Worm (Caenorhabditis elegans): ENCODE results near the gene set-16.

Gene set-16

ce11 chrIII:13614751-13615150, 29.0 kb upstream of the set-16 start:
- no peak for TF ChIP-seq hmg-4 (GFP tag; optimal IDR thresholded peaks at IDR 0.05)

DNA sequence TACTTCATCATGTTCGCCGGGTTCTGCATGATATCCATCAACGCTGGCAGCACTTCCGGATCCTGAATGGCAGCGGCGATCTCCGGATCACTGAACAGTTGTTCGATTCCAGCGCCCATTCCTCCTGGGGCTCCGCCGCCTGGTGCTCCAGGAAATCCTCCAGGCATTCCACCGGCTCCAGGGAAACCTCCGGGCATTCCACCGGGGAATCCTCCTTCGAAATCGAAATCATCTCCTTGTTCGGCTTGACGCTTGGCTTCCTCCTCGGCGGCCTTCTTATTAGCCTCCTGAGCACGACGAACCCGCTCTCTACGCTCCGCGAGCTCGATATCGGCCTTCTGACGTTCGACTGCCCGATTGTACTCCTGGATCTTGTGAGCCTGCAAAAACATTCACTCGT, 28.2 kb upstream of the set-16 start:
- TF ChIP-seq tbx-11 (GFP tag; IDR thresholded peaks at IDR 0.05) (no peak), hmg-4 (GFP tag; optimal IDR thresholded peaks at IDR 0.05) (peak; percentile 21)

- TF ChIP-seq scrt-1 (GFP tag; IDR thresholded peaks at IDR 0.05) = no peak
- no peak for TF ChIP-seq F13C5.2 (tag; optimal IDR thresholded peaks at IDR 0.05)
- no peak for TF ChIP-seq tbx-37 (GFP tag; conservative IDR thresholded peaks at IDR 0.05)
- TF ChIP-seq sea-1 (GFP tag; conservative IDR thresholded peaks at IDR 0.05) = no peak
- TF ChIP-seq ceh-36 (tag; optimal IDR thresholded peaks at IDR 0.05) = no peak
- no peak for TF ChIP-seq pes-1 (GFP tag; IDR thresholded peaks at IDR 0.05)
- no peak for TF ChIP-seq B0310.2 (tag; optimal IDR thresholded peaks at IDR 0.05)
- no peak for TF ChIP-seq hmg-4 (GFP tag; optimal IDR thresholded peaks at IDR 0.05)
- no peak for TF ChIP-seq ets-7 (tag; optimal IDR thresholded peaks at IDR 0.05)
- no peak for TF ChIP-seq tra-4 (tag; optimal IDR thresholded peaks at IDR 0.05)
- TF ChIP-seq aly-1 (tag; optimal IDR thresholded peaks at IDR 0.05) = no peak
- no peak for TF ChIP-seq flt-1 (GFP tag; IDR thresholded peaks at IDR 0.05)
- no peak for TF ChIP-seq tbx-11 (GFP tag; IDR thresholded peaks at IDR 0.05)
- no peak for TF ChIP-seq hnd-1 (tag; optimal IDR thresholded peaks at IDR 0.05)
- TF ChIP-seq hmbx-1 (tag; optimal IDR thresholded peaks at IDR 0.05) = no peak
- no peak for TF ChIP-seq ama-1 (optimal IDR thresholded peaks at IDR 0.05)
- no peak for TF ChIP-seq ceh-13 (GFP tag; optimal IDR thresholded peaks at IDR 0.05)
These were observed 26.9 kb upstream of the set-16 start, which contains the start of gene T12D8.9 for ce11 chrIII:13616793-13617192. Gene T12D8.9 (plus strand): TSS chrIII:13617104.

DNA sequence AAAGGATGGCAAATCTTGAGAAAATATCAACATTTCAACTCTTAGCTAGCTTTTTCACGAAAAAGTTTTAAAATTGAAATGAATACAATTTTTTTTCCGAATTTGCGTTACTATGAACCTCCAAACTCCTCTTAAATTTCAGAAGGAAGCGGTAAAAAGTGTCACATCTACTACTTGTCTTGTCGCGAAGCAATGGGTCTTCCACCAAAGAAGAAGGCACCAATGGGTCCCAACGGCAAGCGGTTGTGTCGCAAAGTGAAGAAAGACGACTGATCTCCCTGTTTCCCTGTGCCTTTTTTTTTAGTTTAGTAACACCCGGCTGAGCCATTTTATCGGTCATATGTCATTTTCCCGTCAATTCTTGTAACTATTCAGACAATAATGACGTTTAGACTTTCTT, 22.7 kb upstream of the set-16 start:
- TF ChIP-seq F13C5.2 (tag; optimal IDR thresholded peaks at IDR 0.05) (no peak), flt-1 (GFP tag; IDR thresholded peaks at IDR 0.05) (no peak), tra-4 (tag; optimal IDR thresholded peaks at IDR 0.05) (no peak), B0310.2 (tag; optimal IDR thresholded peaks at IDR 0.05) (no peak), hmbx-1 (tag; optimal IDR thresholded peaks at IDR 0.05) (no peak), scrt-1 (GFP tag; IDR thresholded peaks at IDR 0.05) (no peak), ama-1 (optimal IDR thresholded peaks at IDR 0.05) (no peak), hnd-1 (tag; optimal IDR thresholded peaks at IDR 0.05) (no peak), aly-1 (tag; optimal IDR thresholded peaks at IDR 0.05) (no peak), pes-1 (GFP tag; IDR thresholded peaks at IDR 0.05) (no peak), ceh-36 (tag; optimal IDR thresholded peaks at IDR 0.05) (no peak), sea-1 (GFP tag; conservative IDR thresholded peaks at IDR 0.05) (no peak), tbx-37 (GFP tag; conservative IDR thresholded peaks at IDR 0.05) (no peak), ets-7 (tag; optimal IDR thresholded peaks at IDR 0.05) (no peak), tbx-11 (GFP tag; IDR thresholded peaks at IDR 0.05) (no peak), ceh-13 (GFP tag; optimal IDR thresholded peaks at IDR 0.05) (no peak)

ce11 chrIII:13621717-13622116, 22.0 kb upstream of the set-16 start:
- TF ChIP-seq hnd-1 (tag; optimal IDR thresholded peaks at IDR 0.05) (no peak), tbx-11 (GFP tag; IDR thresholded peaks at IDR 0.05) (no peak), sea-1 (GFP tag; conservative IDR thresholded peaks at IDR 0.05) (0 out of 2 replicates have a peak, but pooled peaks have one; percentile 22)

ce11 chrIII:13622268-13622667, 21.4 kb upstream of the set-16 start, which contains the start of gene hip-1:
Gene hip-1 (minus strand): TSS chrIII:13622492.
- TF ChIP-seq tra-4 (tag; optimal IDR thresholded peaks at IDR 0.05) (no peak), tbx-37 (GFP tag; conservative IDR thresholded peaks at IDR 0.05) (no peak), scrt-1 (GFP tag; IDR thresholded peaks at IDR 0.05) (no peak), flt-1 (GFP tag; IDR thresholded peaks at IDR 0.05) (no peak), sea-1 (GFP tag; conservative IDR thresholded peaks at IDR 0.05) (no peak), ceh-13 (GFP tag; optimal IDR thresholded peaks at IDR 0.05) (no peak), ets-7 (tag; optimal IDR thresholded peaks at IDR 0.05) (no peak)

- TF ChIP-seq ama-1 (optimal IDR thresholded peaks at IDR 0.05) = no peak
- TF ChIP-seq flt-1 (GFP tag; IDR thresholded peaks at IDR 0.05) = no peak
- TF ChIP-seq tbx-37 (GFP tag; conservative IDR thresholded peaks at IDR 0.05) = no peak
- TF ChIP-seq F13C5.2 (tag; optimal IDR thresholded peaks at IDR 0.05) = no peak
- no peak for TF ChIP-seq scrt-1 (GFP tag; IDR thresholded peaks at IDR 0.05)
- no peak for TF ChIP-seq ets-7 (tag; optimal IDR thresholded peaks at IDR 0.05)
- TF ChIP-seq ceh-36 (tag; optimal IDR thresholded peaks at IDR 0.05) = no peak
- TF ChIP-seq B0310.2 (tag; optimal IDR thresholded peaks at IDR 0.05) = no peak
These were observed 20.7 kb upstream of the set-16 start, which contains the start of gene mlc-5 for ce11 chrIII:13623014-13623413. Gene mlc-5 (plus strand): TSS chrIII:13623314.

DNA sequence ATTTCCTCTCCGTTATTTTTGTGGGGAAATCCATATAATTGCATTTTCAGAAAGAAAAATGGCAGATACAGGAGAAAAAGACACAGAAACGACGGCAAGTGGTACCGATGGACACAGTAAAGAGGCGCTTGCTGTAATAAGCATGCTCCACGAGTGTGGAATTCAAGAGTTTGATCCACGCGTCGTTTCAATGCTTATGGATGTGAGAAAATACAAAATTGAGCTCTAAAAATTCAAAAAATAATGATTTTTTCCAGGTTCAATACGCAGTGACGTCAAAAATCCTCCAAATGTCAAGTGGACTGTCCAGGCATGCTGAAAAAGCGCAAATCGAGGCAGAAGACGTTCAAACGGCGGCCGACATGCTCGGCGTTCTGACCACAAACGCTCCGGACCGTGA, 19.5 kb upstream of the set-16 start, which contains the start of gene taf-9:
Gene taf-9 (plus strand): TSS at position 51 of the 400 bp plus-strand sequence.
- TF ChIP-seq aly-1 (tag; optimal IDR thresholded peaks at IDR 0.05) (no peak), tbx-37 (GFP tag; conservative IDR thresholded peaks at IDR 0.05) (no peak), tra-4 (tag; optimal IDR thresholded peaks at IDR 0.05) (no peak), hnd-1 (tag; optimal IDR thresholded peaks at IDR 0.05) (no peak), pes-1 (GFP tag; IDR thresholded peaks at IDR 0.05) (no peak), ama-1 (optimal IDR thresholded peaks at IDR 0.05) (no peak), tbx-11 (GFP tag; IDR thresholded peaks at IDR 0.05) (no peak), hmbx-1 (tag; optimal IDR thresholded peaks at IDR 0.05) (no peak)

All from whole organism, early embryonic.